Fruit fly (Drosophila melanogaster): ENCODE data around the gene mira.

- no peak for TF ChIP-seq pan (optimal IDR thresholded peaks at IDR 0.05)
- no peak for TF ChIP-seq CG8478 (optimal IDR thresholded peaks at IDR 0.05)
- TF ChIP-seq psq (optimal IDR thresholded peaks at IDR 0.05) = no peak
- no peak for TF ChIP-seq Dll (optimal IDR thresholded peaks at IDR 0.05)
These were observed 37.7 kb upstream of the mira start, which contains the start of gene CG31213 for dm6 chr3R:19972598-19972997.

All from whole organism.